Worm (Caenorhabditis elegans) whole organism, young adult: ENCODE data around the gene srbc-23.

Source experiments
- C06A6.2 ChIP-seq: fragments of 200-800 bp; sonication (Bioruptor generic); conservative IDR thresholded peaks from 2 replicates; pipeline ENCODE4 v1.3.6; 2022; ENCODE audit warnings: missing genetic modification characterization, missing compliant biosample characterization
- C17E4.6 ChIP-seq: fragments of 200-800 bp; sonication (Bioruptor generic); IDR thresholded peaks from 2 replicates; pipeline ENCODE4 v1.3.6; 2022; ENCODE audit warnings: missing genetic modification reagents, missing genetic modification characterization, missing compliant biosample characterization
- F55B11.4 ChIP-seq: sonication (generic microtip); optimal IDR thresholded peaks from 2 replicates; lab custom pipeline; 2016; ENCODE audit warnings: missing compliant biosample characterization, missing genetic modification characterization, borderline replicate concordance; ENCODE audit not compliant: insufficient read depth
- Y53F4B.3 ChIP-seq: fragments of 200-800 bp; sonication (Bioruptor generic); IDR thresholded peaks from 2 replicates; pipeline ENCODE4 v1.3.6; 2022; ENCODE audit warnings: missing genetic modification reagents, missing genetic modification characterization, missing compliant biosample characterization
- ccch-3 ChIP-seq: fragments of 200-800 bp; sonication (Bioruptor generic); optimal IDR thresholded peaks from 2 replicates; lab custom pipeline; 2018; ENCODE audit warnings: mild to moderate bottlenecking, missing genetic modification characterization, missing compliant biosample characterization
- efl-1 ChIP-seq: fragments of 150-350 bp; optimal IDR thresholded peaks from 2 replicates; lab custom pipeline; 2014; ENCODE audit warnings: missing biosample characterization, missing genetic modification reagents, missing genetic modification characterization
- him-1 ChIP-seq: sonication (generic microtip); optimal IDR thresholded peaks from 2 replicates; lab custom pipeline; 2016; ENCODE audit warnings: missing genotype, missing genetic modification reagents, missing genetic modification characterization, missing compliant biosample characterization
- hmg-20 ChIP-seq: fragments of 200-800 bp; sonication (Bioruptor generic); IDR thresholded peaks from 2 replicates; pipeline ENCODE4 v1.3.6; 2022; ENCODE audit warnings: missing genetic modification reagents, missing genetic modification characterization, missing compliant biosample characterization
- lag-1 ChIP-seq: fragments of 200-800 bp; sonication (Bioruptor generic); IDR thresholded peaks from 2 replicates; pipeline ENCODE4 v1.3.6; 2022; ENCODE audit warnings: missing genetic modification reagents, missing genetic modification characterization, missing compliant biosample characterization
- madf-3 ChIP-seq: fragments of 200-800 bp; sonication (Bioruptor generic); IDR thresholded peaks from 2 replicates; pipeline ENCODE4 v1.3.6; 2022; ENCODE audit warnings: missing genetic modification reagents, missing genetic modification characterization, missing compliant biosample characterization
- ztf-22 ChIP-seq: fragments of 200-800 bp; sonication (Bioruptor generic); optimal IDR thresholded peaks from 2 replicates; lab custom pipeline; 2018; ENCODE audit warnings: mild to moderate bottlenecking, missing genetic modification characterization, moderate library complexity, missing compliant biosample characterization
- ztf-25 ChIP-seq: fragments of 200-800 bp; sonication (Bioruptor generic); IDR thresholded peaks from 2 replicates; pipeline ENCODE4 v1.3.6; 2022; ENCODE audit warnings: missing genetic modification reagents, missing genetic modification characterization, missing compliant biosample characterization

DNA sequence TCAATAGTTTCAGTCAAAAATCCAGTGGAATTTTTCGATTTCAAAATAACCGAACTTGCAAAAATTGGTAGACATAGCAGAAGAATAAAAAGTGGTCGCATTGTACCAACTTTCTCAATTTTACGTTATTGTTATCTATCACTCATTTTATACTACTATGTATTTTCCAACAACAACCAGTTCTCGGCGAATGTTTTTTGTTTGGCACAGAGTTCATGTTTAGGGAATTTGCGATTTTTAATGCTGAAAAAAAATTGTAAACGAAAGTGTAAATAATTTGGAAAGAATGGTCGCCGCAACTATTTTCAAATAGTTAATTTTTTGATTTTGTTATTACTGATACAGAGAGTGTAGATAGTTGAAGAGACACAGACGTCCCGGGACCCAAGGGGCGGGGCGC is 3.9 kb upstream of the srbc-23 start, which contains the start of gene C45H4.21:
- TF ChIP-seq ccch-3 = no peak
- no peak for TF ChIP-seq hmg-20 (GFP tag; lab: Robert Waterston, UW)
- TF ChIP-seq madf-3 (GFP tag; lab: Robert Waterston, UW) = no peak
- no peak for TF ChIP-seq F55B11.4
- TF ChIP-seq C06A6.2 (GFP tag; lab: Robert Waterston, UW) = no peak
- TF ChIP-seq C17E4.6 (GFP tag; lab: Robert Waterston, UW) = no peak
- no peak for TF ChIP-seq ztf-22
- TF ChIP-seq Y53F4B.3 (GFP tag; lab: Robert Waterston, UW) = no peak
- no peak for TF ChIP-seq efl-1 (GFP tag; lab: Kevin White, UChicago)
- TF ChIP-seq lag-1 (GFP tag; lab: Robert Waterston, UW) = no peak
- no peak for TF ChIP-seq ztf-25
- no peak for TF ChIP-seq him-1
